Worm (Caenorhabditis elegans) whole organism, young adult: ENCODE measurements around the gene ZC155.4.

ENCODE experiments used
- B0019.2 ChIP-seq: fragments of 200-800 bp; sonication (Bioruptor generic); conservative IDR thresholded peaks from 2 replicates; pipeline ENCODE4 v1.3.6; 2022; ENCODE audit warnings: missing genetic modification reagents, missing genetic modification characterization, missing compliant biosample characterization
- B0336.3 ChIP-seq: fragments of 200-800 bp; sonication (Bioruptor generic); IDR thresholded peaks from 2 replicates; pipeline ENCODE4 v1.3.6; 2022; ENCODE audit warnings: missing genetic modification characterization, missing compliant biosample characterization
- D2030.7 ChIP-seq: fragments of 200-800 bp; sonication (Bioruptor generic); IDR thresholded peaks from 2 replicates; pipeline ENCODE4 v1.3.6; 2022; ENCODE audit warnings: missing genetic modification reagents, missing genetic modification characterization, missing compliant biosample characterization
- F52B5.7 ChIP-seq: sonication (generic microtip); optimal IDR thresholded peaks from 2 replicates; lab custom pipeline; 2016; ENCODE audit warnings: mild to moderate bottlenecking, missing genetic modification characterization, missing compliant biosample characterization
- F55B11.4 ChIP-seq: sonication (generic microtip); optimal IDR thresholded peaks from 2 replicates; lab custom pipeline; 2016; ENCODE audit warnings: missing compliant biosample characterization, missing genetic modification characterization, borderline replicate concordance; ENCODE audit not compliant: insufficient read depth
- F57C9.4 ChIP-seq: sonication (generic microtip); optimal IDR thresholded peaks from 2 replicates; lab custom pipeline; 2017; ENCODE audit warnings: mild to moderate bottlenecking, missing genetic modification characterization, missing compliant biosample characterization
- Y53F4B.3 ChIP-seq: fragments of 200-800 bp; sonication (Bioruptor generic); IDR thresholded peaks from 2 replicates; pipeline ENCODE4 v1.3.6; 2022; ENCODE audit warnings: missing genetic modification reagents, missing genetic modification characterization, missing compliant biosample characterization
- ama-1 ChIP-seq, 3 experiments: fragments of 150-350 bp in 1 of 3; sonication (generic microtip) in 2 of 3; optimal IDR thresholded peaks; 2 replicates each; lab custom pipeline; 2014 to 2018; ENCODE audit warnings: missing biosample characterization in 2 of 3, missing genetic modification characterization in 2 of 3, missing genetic modification reagents in 2 of 3
- atf-7 ChIP-seq: sonication (generic microtip); optimal IDR thresholded peaks from 2 replicates; lab custom pipeline; 2017; ENCODE audit warnings: mild to moderate bottlenecking, missing genetic modification characterization, missing compliant biosample characterization
- attf-5 ChIP-seq: fragments of 200-800 bp; sonication (Bioruptor generic); optimal IDR thresholded peaks from 2 replicates; lab custom pipeline; 2018; ENCODE audit warnings: mild to moderate bottlenecking, missing genetic modification characterization, missing compliant biosample characterization
- ccch-3 ChIP-seq: fragments of 200-800 bp; sonication (Bioruptor generic); optimal IDR thresholded peaks from 2 replicates; lab custom pipeline; 2018; ENCODE audit warnings: mild to moderate bottlenecking, missing genetic modification characterization, missing compliant biosample characterization
- cebp-1 ChIP-seq, 2 experiments: fragments of 200-800 bp in 1 of 2; sonication (Bioruptor generic) in 1 of 2; sonication (generic microtip) in 1 of 2; IDR thresholded peaks in 1 of 2; optimal IDR thresholded peaks in 1 of 2; 2 replicates each; pipeline versions ENCODE4 v1.3.6 to Lab custom; 2017 to 2022; ENCODE audit warnings: missing compliant biosample characterization in 2 of 2, missing genetic modification characterization in 2 of 2, mild to moderate bottlenecking in 1 of 2, missing genetic modification reagents in 1 of 2, moderate library complexity in 1 of 2
- ceh-100 ChIP-seq: fragments of 200-800 bp; sonication (Bioruptor generic); IDR thresholded peaks from 2 replicates; pipeline ENCODE4 v1.3.6; 2022; ENCODE audit warnings: missing genetic modification reagents, missing genetic modification characterization, missing compliant biosample characterization
- ceh-40 ChIP-seq: fragments of 200-800 bp; sonication (Bioruptor generic); IDR thresholded peaks from 2 replicates; pipeline ENCODE4 v1.3.6; 2022; ENCODE audit warnings: missing genetic modification characterization, missing compliant biosample characterization
- die-1 ChIP-seq: sonication (generic microtip); optimal IDR thresholded peaks from 2 replicates; lab custom pipeline; 2016; ENCODE audit warnings: missing genotype, mild to moderate bottlenecking, missing genetic modification characterization, missing compliant biosample characterization
- ekl-4 ChIP-seq: fragments of 200-800 bp; sonication (Bioruptor generic); IDR thresholded peaks from 2 replicates; pipeline ENCODE4 v1.3.6; 2022; ENCODE audit warnings: missing genetic modification reagents, missing genetic modification characterization, missing compliant biosample characterization
- fkh-3 ChIP-seq: sonication (generic microtip); optimal IDR thresholded peaks from 2 replicates; lab custom pipeline; 2016; ENCODE audit warnings: mild to moderate bottlenecking, missing genetic modification characterization, missing compliant biosample characterization
- hlh-26 ChIP-seq: fragments of 200-800 bp; sonication (Bioruptor generic); conservative IDR thresholded peaks from 2 replicates; pipeline ENCODE4 v1.3.6; 2022; ENCODE audit warnings: missing genetic modification reagents, missing genetic modification characterization, missing compliant biosample characterization
- hmg-20 ChIP-seq: fragments of 200-800 bp; sonication (Bioruptor generic); IDR thresholded peaks from 2 replicates; pipeline ENCODE4 v1.3.6; 2022; ENCODE audit warnings: missing genetic modification reagents, missing genetic modification characterization, missing compliant biosample characterization
- lin-35 ChIP-seq, 3 experiments: fragments of 150-350 bp in 2 of 3; sonication (generic microtip) in 1 of 3; optimal IDR thresholded peaks; 2 replicates each; lab custom pipeline; 2014 to 2018; ENCODE audit warnings: missing biosample characterization in 3 of 3, missing genetic modification characterization in 3 of 3, missing genetic modification reagents in 3 of 3
- lir-1 ChIP-seq: fragments of 200-800 bp; sonication (Bioruptor generic); conservative IDR thresholded peaks from 2 replicates; pipeline ENCODE4 v1.3.6; 2022; ENCODE audit warnings: missing genetic modification reagents, missing genetic modification characterization, missing compliant biosample characterization
- lsl-1 ChIP-seq: fragments of 200-800 bp; sonication (Bioruptor generic); optimal IDR thresholded peaks from 2 replicates; lab custom pipeline; 2018; ENCODE audit warnings: mild to moderate bottlenecking, missing genetic modification characterization, moderate library complexity, missing compliant biosample characterization
- madf-3 ChIP-seq: fragments of 200-800 bp; sonication (Bioruptor generic); IDR thresholded peaks from 2 replicates; pipeline ENCODE4 v1.3.6; 2022; ENCODE audit warnings: missing genetic modification reagents, missing genetic modification characterization, missing compliant biosample characterization
- mcd-1 ChIP-seq: fragments of 200-800 bp; sonication (Bioruptor generic); IDR thresholded peaks from 2 replicates; pipeline ENCODE4 v1.3.6; 2022; ENCODE audit warnings: missing genetic modification reagents, missing genetic modification characterization, missing compliant biosample characterization
- mes-4 ChIP-seq: sonication (generic microtip); optimal IDR thresholded peaks from 2 replicates; lab custom pipeline; 2016; ENCODE audit warnings: missing genotype, missing genetic modification characterization, missing compliant biosample characterization
- nhr-80 ChIP-seq: sonication (generic microtip); optimal IDR thresholded peaks from 2 replicates; lab custom pipeline; 2016; ENCODE audit warnings: missing genetic modification characterization, missing compliant biosample characterization
- rcor-1 ChIP-seq: fragments of 200-800 bp; sonication (Bioruptor generic); IDR thresholded peaks from 2 replicates; pipeline ENCODE4 v1.3.6; 2022; ENCODE audit warnings: missing genetic modification reagents, missing genetic modification characterization, missing compliant biosample characterization
- snpc-1.1 ChIP-seq: sonication (generic microtip); optimal IDR thresholded peaks from 2 replicates; lab custom pipeline; 2017; ENCODE audit warnings: missing genetic modification characterization, mild to moderate bottlenecking, missing compliant biosample characterization, antibody characterized with exemption, moderate library complexity, missing genotype, missing genetic modification reagents; ENCODE audit not compliant: insufficient read depth
- snpc-3.4 ChIP-seq: sonication (generic microtip); optimal IDR thresholded peaks from 2 replicates; lab custom pipeline; 2017; ENCODE audit warnings: missing genetic modification characterization, mild to moderate bottlenecking, missing compliant biosample characterization, antibody characterized with exemption, moderate library complexity, missing genotype, missing genetic modification reagents
- snpc-4 ChIP-seq, 5 experiments: fragments of 150-350 bp in 1 of 5; sonication (generic microtip) in 4 of 5; optimal IDR thresholded peaks; 2 replicates each; lab custom pipeline; 2014 to 2018; ENCODE audit warnings: missing genetic modification characterization in 5 of 5, missing biosample characterization in 3 of 5, antibody characterized with exemption in 2 of 5, mild to moderate bottlenecking in 2 of 5, missing compliant biosample characterization in 2 of 5, missing genotype in 2 of 5, moderate library complexity in 2 of 5, missing genetic modification reagents in 1 of 5
- tbp1 ChIP-seq: fragments of 200-800 bp; sonication (Bioruptor generic); optimal IDR thresholded peaks from 2 replicates; lab custom pipeline; 2018; ENCODE audit warnings: mild to moderate bottlenecking, missing genetic modification characterization, missing compliant biosample characterization
- tbx-9 ChIP-seq: sonication (generic microtip); optimal IDR thresholded peaks from 2 replicates; lab custom pipeline; 2016; ENCODE audit warnings: borderline replicate concordance, missing genetic modification characterization, inconsistent platforms, missing compliant biosample characterization
- tlf-1 ChIP-seq: fragments of 200-800 bp; sonication (Bioruptor generic); optimal IDR thresholded peaks from 2 replicates; lab custom pipeline; 2018; ENCODE audit warnings: mild to moderate bottlenecking, missing genetic modification characterization, missing compliant biosample characterization
- unc-130 ChIP-seq: sonication (generic microtip); optimal IDR thresholded peaks from 2 replicates; lab custom pipeline; 2016; ENCODE audit warnings: missing genetic modification reagents, missing genetic modification characterization, missing compliant biosample characterization
- unc-62 ChIP-seq: fragments of 150-350 bp; optimal IDR thresholded peaks from 2 replicates; lab custom pipeline; 2014; ENCODE audit warnings: missing biosample characterization, missing genetic modification reagents, missing genetic modification characterization
- zfh-2 ChIP-seq: fragments of 200-800 bp; sonication (Bioruptor generic); conservative IDR thresholded peaks from 2 replicates; pipeline ENCODE4 v1.3.6; 2022; ENCODE audit warnings: missing genetic modification reagents, missing genetic modification characterization, missing compliant biosample characterization
- ztf-25 ChIP-seq: fragments of 200-800 bp; sonication (Bioruptor generic); IDR thresholded peaks from 2 replicates; pipeline ENCODE4 v1.3.6; 2022; ENCODE audit warnings: missing genetic modification reagents, missing genetic modification characterization, missing compliant biosample characterization
- ztf-26 ChIP-seq: sonication (generic microtip); optimal IDR thresholded peaks from 2 replicates; lab custom pipeline; 2017; ENCODE audit warnings: missing genetic modification characterization, missing compliant biosample characterization
- ztf-3 ChIP-seq: fragments of 200-800 bp; sonication (Bioruptor generic); optimal IDR thresholded peaks from 2 replicates; lab custom pipeline; 2018; ENCODE audit warnings: mild to moderate bottlenecking, missing genetic modification characterization, missing compliant biosample characterization

Gene ZC155.4

DNA sequence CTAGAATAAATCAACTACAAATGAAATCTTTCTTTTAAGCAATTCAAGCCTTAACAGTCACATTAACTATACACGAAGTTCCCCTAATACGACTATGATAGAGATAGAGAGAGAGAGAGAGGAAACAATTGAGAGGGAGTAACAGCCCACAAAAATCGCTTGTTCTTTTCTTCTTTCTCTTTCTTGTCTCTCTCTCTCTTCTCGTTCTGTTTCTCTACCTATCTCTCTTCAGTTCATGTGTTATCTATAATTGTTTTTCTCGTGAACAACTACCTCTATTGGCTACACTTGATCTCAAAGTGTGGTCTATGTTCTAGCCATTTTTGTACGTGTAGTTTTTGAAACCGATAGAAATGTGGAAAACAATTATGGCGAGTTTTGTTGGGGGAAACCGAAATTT lies 12.6 kb downstream of the ZC155.4 start (continued):
- no peak for TF ChIP-seq hmg-20
- TF ChIP-seq tbx-9 (tag; lab: Kevin White, UChicago) = no peak
- peak; percentile 18 for TF ChIP-seq tlf-1 (GFP tag; lab: Kevin White, UChicago)
- no peak for TF ChIP-seq rcor-1 (GFP tag; lab: Robert Waterston, UW)
- no peak for TF ChIP-seq hlh-26 (GFP tag; lab: Robert Waterston, UW)
- TF ChIP-seq lir-1 (GFP tag; lab: Robert Waterston, UW) = no peak
- TF ChIP-seq Y53F4B.3 (GFP tag; lab: Robert Waterston, UW) = no peak
- no peak for TF ChIP-seq snpc-1.1
- TF ChIP-seq nhr-80 (tag; lab: Kevin White, UChicago) = peak; percentile 66
- TF ChIP-seq ztf-26 (tag; lab: Kevin White, UChicago) = no peak
- TF ChIP-seq attf-5 (GFP tag; lab: Kevin White, UChicago) = peak; percentile 49
- TF ChIP-seq zfh-2 (GFP tag; lab: Robert Waterston, UW) = no peak
- TF ChIP-seq ceh-40 (GFP tag; lab: Robert Waterston, UW) = no peak
- no peak for TF ChIP-seq F52B5.7 (tag; lab: Kevin White, UChicago)
- 0 out of 2 replicates have a peak, but pooled peaks have one; percentile 57 for TF ChIP-seq ekl-4 (GFP tag; lab: Robert Waterston, UW)
- no peak for TF ChIP-seq ztf-25 (GFP tag; lab: Robert Waterston, UW)
- no peak for TF ChIP-seq lsl-1 (GFP tag; lab: Kevin White, UChicago)
- TF ChIP-seq unc-130 (GFP tag; lab: Kevin White, UChicago) = no peak
- no peak for TF ChIP-seq B0019.2 (GFP tag; lab: Robert Waterston, UW)
- no peak for TF ChIP-seq snpc-3.4 (tag; lab: Kevin White, UChicago)
- TF ChIP-seq ama-1 (optimal IDR thresholded peaks at IDR 0.05; lab: Kevin White, UChicago) = no peak
- no peak for TF ChIP-seq ama-1 (GFP tag; optimal IDR thresholded peaks at IDR 0.05; lab: Kevin White, UChicago)
- no peak for TF ChIP-seq D2030.7 (GFP tag; lab: Robert Waterston, UW)
- no peak for TF ChIP-seq fkh-3 (tag; lab: Kevin White, UChicago)
- TF ChIP-seq ceh-100 (GFP tag; lab: Robert Waterston, UW) = no peak
- TF ChIP-seq mes-4 (tag; lab: Kevin White, UChicago) = no peak
- no peak for TF ChIP-seq madf-3 (GFP tag; lab: Robert Waterston, UW)
- no peak for TF ChIP-seq cebp-1 (GFP tag; IDR thresholded peaks at IDR 0.05; lab: Robert Waterston, UW)
- TF ChIP-seq cebp-1 (tag; optimal IDR thresholded peaks at IDR 0.05; lab: Kevin White, UChicago) = peak; percentile 43
- TF ChIP-seq lin-35 (GFP tag; optimal IDR thresholded peaks at IDR 0.05; lab: Kevin White, UChicago) = peak in 1 of 3 experiments; percentile 7
- no peak for TF ChIP-seq F57C9.4 (tag; lab: Kevin White, UChicago)
- TF ChIP-seq F55B11.4 (tag; lab: Kevin White, UChicago) = no peak
- TF ChIP-seq mcd-1 (GFP tag; lab: Robert Waterston, UW) = no peak
- TF ChIP-seq ztf-3 (GFP tag; lab: Kevin White, UChicago) = no peak

- TF ChIP-seq ccch-3 (GFP tag; lab: Kevin White, UChicago) (no peak), snpc-4 (GFP tag; optimal IDR thresholded peaks at IDR 0.05; lab: Kevin White, UChicago) (no peak), snpc-4 (tag; optimal IDR thresholded peaks at IDR 0.05; lab: Kevin White, UChicago) (peak in 1 of 4 experiments; percentile 17), unc-62 (GFP tag; lab: Kevin White, UChicago) (peak; percentile 82), tbp1 (GFP tag; lab: Kevin White, UChicago) (peak; percentile 11), die-1 (no peak), attf-5 (GFP tag; lab: Kevin White, UChicago) (peak; percentile 46), B0336.3 (no peak), cebp-1 (GFP tag; IDR thresholded peaks at IDR 0.05; lab: Robert Waterston, UW) (no peak), cebp-1 (tag; optimal IDR thresholded peaks at IDR 0.05; lab: Kevin White, UChicago) (peak; percentile 37), nhr-80 (tag; lab: Kevin White, UChicago) (peak; percentile 90), atf-7 (tag; lab: Kevin White, UChicago) (peak; percentile 35)
Observed at ce11 chrIII:5201267-5201666, 14.0 kb downstream of the ZC155.4 start.
